Worm (Caenorhabditis elegans): ENCODE data around the gene nep-15.

nep-15 gene

ce11 chrX:8371906-8372305, at the start of gene nep-15:
TSS of gene nep-15 (plus strand) at chrX:8372206.
- TF ChIP-seq nhr-77 (tag; optimal IDR thresholded peaks at IDR 0.05) = no peak
- no peak for TF ChIP-seq fos-1 (tag; optimal IDR thresholded peaks at IDR 0.05)
- no peak for TF ChIP-seq mab-9 (GFP tag; IDR thresholded peaks at IDR 0.05)
- TF ChIP-seq unc-130 (tag; optimal IDR thresholded peaks at IDR 0.05) = no peak
- no peak for TF ChIP-seq efl-3 (GFP tag; optimal IDR thresholded peaks at IDR 0.05)
- TF ChIP-seq elt-2 (tag; optimal IDR thresholded peaks at IDR 0.05) = no peak
- TF ChIP-seq hlh-17 (GFP tag; optimal IDR thresholded peaks at IDR 0.05; ENCODE audit: borderline replicate concordance) = no peak
- TF ChIP-seq pqm-1 (tag; optimal IDR thresholded peaks at IDR 0.05) = no peak
- TF ChIP-seq nhr-47 (tag; optimal IDR thresholded peaks at IDR 0.05) = no peak
- no peak for TF ChIP-seq lin-39 (tag; optimal IDR thresholded peaks at IDR 0.05)
- TF ChIP-seq lin-13 (GFP tag; optimal IDR thresholded peaks at IDR 0.05) = no peak
- no peak for TF ChIP-seq zip-4 (GFP tag; optimal IDR thresholded peaks at IDR 0.05)
- no peak for TF ChIP-seq ama-1 (optimal IDR thresholded peaks at IDR 0.05)
- TF ChIP-seq nhr-19 (GFP tag; conservative IDR thresholded peaks at IDR 0.05) = no peak
- no peak for TF ChIP-seq efl-1 (optimal IDR thresholded peaks at IDR 0.05)
- no peak for TF ChIP-seq efl-1 (GFP tag; optimal IDR thresholded peaks at IDR 0.05 in 1 of 2)
- TF ChIP-seq fkh-10 (GFP tag; optimal IDR thresholded peaks at IDR 0.05) = no peak
- no peak for TF ChIP-seq mef-2 (tag; optimal IDR thresholded peaks at IDR 0.05)

ce11 chrX:8323371-8323770, 48.6 kb upstream of the nep-15 start, which contains the start of gene R09F10.1:
TSS of gene R09F10.1 (plus strand) at chrX:8323592.
- TF ChIP-seq lin-14 (GFP tag; optimal IDR thresholded peaks at IDR 0.05) (no peak), skn-1 (tag; optimal IDR thresholded peaks at IDR 0.05) (no peak), efl-1 (optimal IDR thresholded peaks at IDR 0.05) (no peak), efl-1 (GFP tag; optimal IDR thresholded peaks at IDR 0.05 in 1 of 2) (peak in 1 of 2 experiments; percentile 7), elt-2 (tag; optimal IDR thresholded peaks at IDR 0.05) (peak; percentile 58)

ce11 chrX:8326394-8326793, 45.6 kb upstream of the nep-15 start, which contains the start of gene R09F10.8:
TSS of gene R09F10.8 (minus strand) at chrX:8326451.
- no peak for TF ChIP-seq fos-1 (tag; optimal IDR thresholded peaks at IDR 0.05)
- no peak for TF ChIP-seq pax-3 (tag; optimal IDR thresholded peaks at IDR 0.05)
- TF ChIP-seq nhr-47 (tag; optimal IDR thresholded peaks at IDR 0.05) = no peak
- no peak for TF ChIP-seq grh-1 (GFP tag; IDR thresholded peaks at IDR 0.05)
- TF ChIP-seq Y116A8C.19 (tag; optimal IDR thresholded peaks at IDR 0.05; ENCODE audit: borderline replicate concordance) = no peak
- no peak for TF ChIP-seq pqm-1 (tag; optimal IDR thresholded peaks at IDR 0.05)
- no peak for TF ChIP-seq sptf-1 (tag; optimal IDR thresholded peaks at IDR 0.05)
- TF ChIP-seq snu-23 (GFP tag; optimal IDR thresholded peaks at IDR 0.05) = no peak
- TF ChIP-seq irx-1 (tag; optimal IDR thresholded peaks at IDR 0.05) = no peak
- TF ChIP-seq aha-1 (tag; optimal IDR thresholded peaks at IDR 0.05) = no peak
- no peak for TF ChIP-seq ceh-8 (GFP tag; optimal IDR thresholded peaks at IDR 0.05)

ce11 chrX:8327800-8328199, 44.2 kb upstream of the nep-15 start, which contains the start of gene F55E10.4:
TSS of gene F55E10.4 (minus strand) at chrX:8327900.
- TF ChIP-seq snpc-4 (tag; optimal IDR thresholded peaks at IDR 0.05) = no peak
- TF ChIP-seq fos-1 (tag; optimal IDR thresholded peaks at IDR 0.05) = no peak
- TF ChIP-seq nhr-76 (tag; optimal IDR thresholded peaks at IDR 0.05) = no peak
- TF ChIP-seq mdl-1 (tag; optimal IDR thresholded peaks at IDR 0.05) = no peak

- no peak for TF ChIP-seq sox-4 (tag; optimal IDR thresholded peaks at IDR 0.05)
- no peak for TF ChIP-seq snu-23 (GFP tag; optimal IDR thresholded peaks at IDR 0.05)
- no peak for TF ChIP-seq nhr-85 (tag)
- TF ChIP-seq dsc-1 (tag; optimal IDR thresholded peaks at IDR 0.05) = no peak
- TF ChIP-seq ceh-63 (GFP tag; optimal IDR thresholded peaks at IDR 0.05) = no peak
- TF ChIP-seq ceh-90 (tag; optimal IDR thresholded peaks at IDR 0.05) = no peak
- no peak for TF ChIP-seq C04F5.9 (tag; optimal IDR thresholded peaks at IDR 0.05)
- no peak for TF ChIP-seq nhr-76 (tag; optimal IDR thresholded peaks at IDR 0.05)
- no peak for TF ChIP-seq C16A3.4 (tag; optimal IDR thresholded peaks at IDR 0.05)
- no peak for TF ChIP-seq ceh-82 (tag; optimal IDR thresholded peaks at IDR 0.05)
- TF ChIP-seq hlh-4 (tag; optimal IDR thresholded peaks at IDR 0.05) = no peak
- TF ChIP-seq pqm-1 (tag; optimal IDR thresholded peaks at IDR 0.05) = no peak
- no peak for TF ChIP-seq elt-2 (tag; optimal IDR thresholded peaks at IDR 0.05)
- TF ChIP-seq aha-1 (tag; optimal IDR thresholded peaks at IDR 0.05) = no peak
- TF ChIP-seq ama-1 (optimal IDR thresholded peaks at IDR 0.05) = no peak
- no peak for TF ChIP-seq ets-5 (GFP tag; IDR thresholded peaks at IDR 0.05)
Measured at ce11 chrX:8340393-8340792, 31.6 kb upstream of the nep-15 start, which contains the start of gene F55E10.2. TSS of gene F55E10.2 (plus strand) at chrX:8340693.
